Fruit fly (Drosophila melanogaster) whole organism, embryonic: ENCODE results near the gene CG15414.

ENCODE experiments used
- Aef1 ChIP-seq: fragments of 200-800 bp; sonication (Bioruptor generic); IDR thresholded peaks from 3 replicates; pipeline ENCODE4 v1.3.6; 2022; ENCODE audit warnings: missing biosample characterization, missing genetic modification characterization
- Atf6 ChIP-seq: fragments of 200-800 bp; sonication (Bioruptor generic); IDR thresholded peaks from 2 replicates; pipeline ENCODE4 v1.3.6; 2022; ENCODE audit warnings: missing biosample characterization, missing genetic modification characterization
- Bteb2 ChIP-seq: fragments of 200-800 bp; sonication (Bioruptor generic); optimal IDR thresholded peaks from 2 replicates; lab custom pipeline; 2016; ENCODE audit warnings: missing biosample characterization, missing genetic modification characterization
- CG10147 ChIP-seq: fragments of 200-800 bp; sonication (Bioruptor generic); optimal IDR thresholded peaks from 2 replicates; lab custom pipeline; 2019; ENCODE audit warnings: missing biosample characterization, mild to moderate bottlenecking, missing genetic modification characterization, moderate library complexity
- CG10543 ChIP-seq: fragments of 200-800 bp; sonication (Bioruptor generic); optimal IDR thresholded peaks from 3 replicates; lab custom pipeline; 2017; ENCODE audit warnings: missing biosample characterization, mild to moderate bottlenecking, missing genetic modification characterization, moderate library complexity
- CG11085 ChIP-seq: fragments of 200-800 bp; sonication (Bioruptor generic); IDR thresholded peaks from 2 replicates; pipeline ENCODE4 v1.3.6; 2022; ENCODE audit warnings: missing biosample characterization, missing genetic modification characterization
- CG12155 ChIP-seq: fragments of 200-800 bp; sonication (Bioruptor generic); optimal IDR thresholded peaks from 3 replicates; lab custom pipeline; 2016; ENCODE audit warnings: missing biosample characterization, missing genetic modification characterization
- CG12236 ChIP-seq: fragments of 200-800 bp; sonication (Bioruptor generic); optimal IDR thresholded peaks from 2 replicates; lab custom pipeline; 2016; ENCODE audit warnings: missing biosample characterization, missing genetic modification characterization
- CG15514 ChIP-seq: fragments of 200-800 bp; sonication (Bioruptor generic); optimal IDR thresholded peaks from 3 replicates; lab custom pipeline; 2017; ENCODE audit warnings: missing biosample characterization, missing genetic modification characterization, mild to moderate bottlenecking, moderate library complexity, missing genetic modification reagents
- CG1832 ChIP-seq: fragments of 200-800 bp; sonication (Bioruptor generic); optimal IDR thresholded peaks from 2 replicates; lab custom pipeline; 2017; ENCODE audit warnings: missing biosample characterization, mild to moderate bottlenecking, missing genetic modification characterization, inconsistent platforms
- CG18599 ChIP-seq: fragments of 200-800 bp; sonication (Bioruptor generic); optimal IDR thresholded peaks from 3 replicates; lab custom pipeline; 2017; ENCODE audit warnings: missing biosample characterization, missing genetic modification characterization, mild to moderate bottlenecking, moderate library complexity, missing genetic modification reagents
- CG18619 ChIP-seq: fragments of 200-800 bp; sonication (Bioruptor generic); optimal IDR thresholded peaks from 3 replicates; lab custom pipeline; 2017; ENCODE audit warnings: missing biosample characterization, mild to moderate bottlenecking, missing genetic modification characterization
- CG18764 ChIP-seq: fragments of 200-800 bp; sonication (Bioruptor generic); optimal IDR thresholded peaks from 3 replicates; lab custom pipeline; 2016; ENCODE audit warnings: missing biosample characterization, missing genetic modification characterization
- CG33213 ChIP-seq: fragments of 200-800 bp; sonication (Bioruptor generic); optimal IDR thresholded peaks from 3 replicates; lab custom pipeline; 2016; ENCODE audit warnings: missing biosample characterization, missing genetic modification characterization
- CG3995 ChIP-seq: fragments of 200-800 bp; sonication (Bioruptor generic); optimal IDR thresholded peaks from 3 replicates; lab custom pipeline; 2016; ENCODE audit warnings: missing biosample characterization, missing genetic modification characterization
- CG4424 ChIP-seq: fragments of 200-800 bp; sonication (Bioruptor generic); optimal IDR thresholded peaks from 3 replicates; lab custom pipeline; 2016; ENCODE audit warnings: missing biosample characterization, missing genetic modification characterization
- CG4707 ChIP-seq: fragments of 200-800 bp; sonication (Bioruptor generic); optimal IDR thresholded peaks from 2 replicates; lab custom pipeline; 2018; ENCODE audit warnings: missing biosample characterization, mild to moderate bottlenecking, missing genetic modification characterization, moderate library complexity
- CG4854 ChIP-seq: fragments of 200-800 bp; sonication (Bioruptor generic); optimal IDR thresholded peaks from 2 replicates; lab custom pipeline; 2016; ENCODE audit warnings: missing biosample characterization, missing genetic modification characterization, inconsistent platforms
- CG6689 ChIP-seq: fragments of 200-800 bp; sonication (Bioruptor generic); IDR thresholded peaks from 2 replicates; pipeline ENCODE4 v1.3.6; 2022; ENCODE audit warnings: missing biosample characterization, missing genetic modification characterization
- CG8281 ChIP-seq: fragments of 200-800 bp; sonication (Bioruptor generic); optimal IDR thresholded peaks from 2 replicates; lab custom pipeline; 2018; ENCODE audit warnings: missing biosample characterization, mild to moderate bottlenecking, missing genetic modification characterization, moderate library complexity
- CG9215 ChIP-seq: fragments of 200-800 bp; sonication (Bioruptor generic); IDR thresholded peaks from 2 replicates; pipeline ENCODE4 v1.3.6; 2022; ENCODE audit warnings: missing biosample characterization, missing genetic modification characterization
- CG9609 ChIP-seq: fragments of 200-800 bp; sonication (Bioruptor generic); optimal IDR thresholded peaks from 3 replicates; lab custom pipeline; 2016; ENCODE audit warnings: missing biosample characterization, missing genetic modification characterization
- Dip3 ChIP-seq: fragments of 200-800 bp; sonication (Bioruptor generic); optimal IDR thresholded peaks from 3 replicates; lab custom pipeline; 2016; ENCODE audit warnings: missing biosample characterization, missing genetic modification characterization
- MESR4 ChIP-seq: fragments of 200-800 bp; sonication (Bioruptor generic); optimal IDR thresholded peaks from 2 replicates; lab custom pipeline; 2018; ENCODE audit warnings: missing biosample characterization, mild to moderate bottlenecking, missing genetic modification characterization, moderate library complexity
- Nf-YB ChIP-seq: fragments of 200-800 bp; sonication (Bioruptor generic); optimal IDR thresholded peaks from 3 replicates; lab custom pipeline; 2019; ENCODE audit warnings: missing biosample characterization, mild to moderate bottlenecking, missing genetic modification characterization, moderate library complexity
- PHDP ChIP-seq: fragments of 200-800 bp; sonication (Bioruptor generic); optimal IDR thresholded peaks from 3 replicates; lab custom pipeline; 2018; ENCODE audit warnings: missing biosample characterization, mild to moderate bottlenecking, missing genetic modification characterization, moderate library complexity
- Pdp1 ChIP-seq, 2 experiments: fragments of 200-800 bp; sonication (Bioruptor generic); optimal IDR thresholded peaks; 3 replicates each; lab custom pipeline; 2016; ENCODE audit warnings: missing biosample characterization in 2 of 2, missing genetic modification characterization in 2 of 2, mild to moderate bottlenecking in 1 of 2, moderate library complexity in 1 of 2
- Sin3A ChIP-seq: fragments of >200 bp; optimal IDR thresholded peaks from 2 replicates; lab custom pipeline; 2018
- Six4 ChIP-seq: fragments of 200-800 bp; sonication (Bioruptor generic); optimal IDR thresholded peaks from 2 replicates; lab custom pipeline; 2016; ENCODE audit warnings: missing biosample characterization, missing genetic modification characterization
- Xbp1 ChIP-seq: fragments of 200-800 bp; sonication (Bioruptor generic); optimal IDR thresholded peaks from 3 replicates; lab custom pipeline; 2016; ENCODE audit warnings: missing biosample characterization, mild to moderate bottlenecking, missing genetic modification characterization
- chinmo ChIP-seq: fragments of 200-800 bp; sonication (Bioruptor generic); IDR thresholded peaks from 4 replicates; pipeline ENCODE4 v1.3.6; 2022; ENCODE audit warnings: missing biosample characterization, missing genetic modification characterization; ENCODE audit not compliant: partially characterized antibody
- crp ChIP-seq, 2 experiments: fragments of 200-800 bp; sonication (Bioruptor generic); optimal IDR thresholded peaks; 2 replicates in 1 of 2; 3 replicates in 1 of 2; lab custom pipeline; 2017; ENCODE audit warnings: missing biosample characterization in 2 of 2, missing genetic modification characterization in 2 of 2, mild to moderate bottlenecking in 1 of 2, moderate library complexity in 1 of 2
- dan ChIP-seq: fragments of 200-800 bp; sonication (Bioruptor generic); IDR thresholded peaks from 2 replicates; pipeline ENCODE4 v1.3.6; 2022; ENCODE audit warnings: missing biosample characterization, missing genetic modification characterization
- dmrt99B ChIP-seq: fragments of 200-800 bp; sonication (Bioruptor generic); optimal IDR thresholded peaks from 2 replicates; lab custom pipeline; 2018; ENCODE audit warnings: missing biosample characterization, mild to moderate bottlenecking, missing genetic modification characterization, moderate library complexity
- eve ChIP-seq, 2 experiments: fragments of >200 bp; optimal IDR thresholded peaks; 2 replicates each; lab custom pipeline; 2017; ENCODE audit warnings: missing biosample characterization in 2 of 2, missing genetic modification characterization in 2 of 2
- ewg ChIP-seq: fragments of 200-800 bp; sonication (Bioruptor generic); optimal IDR thresholded peaks from 3 replicates; lab custom pipeline; 2017; ENCODE audit warnings: mild to moderate bottlenecking, missing biosample characterization, missing genetic modification reagents, missing genetic modification characterization
- ind ChIP-seq: fragments of 200-800 bp; sonication (Bioruptor generic); optimal IDR thresholded peaks from 3 replicates; lab custom pipeline; 2016; ENCODE audit warnings: missing biosample characterization, missing genetic modification characterization
- inv ChIP-seq: fragments of 200-800 bp; sonication (Bioruptor generic); IDR thresholded peaks from 2 replicates; pipeline ENCODE4 v1.3.6; 2022; ENCODE audit warnings: missing biosample characterization, missing genetic modification characterization; ENCODE audit not compliant: partially characterized antibody
- jumu ChIP-seq: fragments of 200-800 bp; sonication (Bioruptor generic); optimal IDR thresholded peaks from 3 replicates; lab custom pipeline; 2016; ENCODE audit warnings: missing biosample characterization, missing genetic modification characterization
- klu ChIP-seq: fragments of 200-800 bp; sonication (Bioruptor generic); IDR thresholded peaks from 2 replicates; pipeline ENCODE4 v1.3.6; 2022; ENCODE audit warnings: missing biosample characterization, missing genetic modification characterization
- onecut ChIP-seq: fragments of 200-800 bp; sonication (Bioruptor generic); IDR thresholded peaks from 2 replicates; pipeline ENCODE4 v1.3.6; 2022; ENCODE audit warnings: missing biosample characterization, missing genetic modification characterization
- ro ChIP-seq: fragments of 200-800 bp; sonication (Bioruptor generic); IDR thresholded peaks from 2 replicates; pipeline ENCODE4 v1.3.6; 2022; ENCODE audit warnings: missing biosample characterization, missing genetic modification characterization
- sc ChIP-seq, 3 experiments: fragments of >200 bp in 2 of 3; fragments of 200-800 bp in 1 of 3; sonication (Bioruptor generic) in 1 of 3; optimal IDR thresholded peaks; 2 replicates in 2 of 3; 3 replicates in 1 of 3; lab custom pipeline; 2017; ENCODE audit warnings: mild to moderate bottlenecking in 1 of 3, missing biosample characterization in 1 of 3, missing genetic modification characterization in 1 of 3, missing genetic modification reagents in 1 of 3
- sisA ChIP-seq: fragments of 200-800 bp; sonication (Bioruptor generic); IDR thresholded peaks from 2 replicates; pipeline ENCODE4 v1.3.6; 2022; ENCODE audit warnings: missing biosample characterization, missing genetic modification characterization
- sna ChIP-seq: fragments of 200-800 bp; sonication (Bioruptor generic); IDR thresholded peaks from 2 replicates; pipeline ENCODE4 v1.3.6; 2022; ENCODE audit warnings: missing biosample characterization, missing genetic modification characterization; ENCODE audit not compliant: partially characterized antibody
- tna ChIP-seq: fragments of 200-800 bp; sonication (Bioruptor generic); IDR thresholded peaks from 2 replicates; pipeline ENCODE4 v1.3.6; 2022; ENCODE audit warnings: missing biosample characterization, missing genetic modification characterization; ENCODE audit not compliant: partially characterized antibody
- zen ChIP-seq: fragments of 200-800 bp; sonication (Bioruptor generic); optimal IDR thresholded peaks from 3 replicates; lab custom pipeline; 2018; ENCODE audit warnings: missing biosample characterization, mild to moderate bottlenecking, missing genetic modification characterization, moderate library complexity

Gene CG15414

dm6 chr2L:3478034-3478880 is 12.6 kb downstream of the CG15414 start, which contains the start of gene Thor (continued):
- TF ChIP-seq CG4707 (GFP tag; lab: Kevin White, UChicago): peak; percentile 44
- peak; percentile 3 for TF ChIP-seq Six4
- TF ChIP-seq CG4854 (GFP tag; lab: Kevin White, UChicago): peak; percentile 60
- peak; percentile 73; the same call in 1 of the 2 replicates for TF ChIP-seq tna
- TF ChIP-seq CG12236 (GFP tag; lab: Kevin White, UChicago): peak; percentile 46
- peak; percentile 42 for TF ChIP-seq dmrt99B
- TF ChIP-seq CG11085 (GFP tag; lab: Robert Waterston, UW): peak; percentile 41; the same call in 1 of the 2 replicates
- TF ChIP-seq eve (GFP tag; optimal IDR thresholded peaks at IDR 0.05; lab: Kevin White, UChicago): no peak
- TF ChIP-seq CG10147 (GFP tag; lab: Kevin White, UChicago): peak; percentile 6
- TF ChIP-seq Pdp1 (GFP tag; optimal IDR thresholded peaks at IDR 0.05; lab: Kevin White, UChicago): peak; percentile 45 to 81
- no peak for TF ChIP-seq CG9215 (GFP tag; lab: Robert Waterston, UW)
- peak; percentile 45 for TF ChIP-seq sisA (GFP tag; lab: Robert Waterston, UW)
- TF ChIP-seq Xbp1 (GFP tag; lab: Kevin White, UChicago): peak; percentile 35
- peak in 1 of 2 experiments; percentile 19 for TF ChIP-seq crp (GFP tag; optimal IDR thresholded peaks at IDR 0.05; lab: Kevin White, UChicago)
- no peak for TF ChIP-seq inv (GFP tag; lab: Robert Waterston, UW)
- TF ChIP-seq Bteb2 (GFP tag; lab: Kevin White, UChicago): peak; percentile 72
- TF ChIP-seq CG18764: peak; percentile 52
- no peak for TF ChIP-seq sc (optimal IDR thresholded peaks at IDR 0.05; lab: Kevin White, UChicago)
- peak; percentile 41 for TF ChIP-seq sc (GFP tag; optimal IDR thresholded peaks at IDR 0.05; lab: Kevin White, UChicago)
- no peak for TF ChIP-seq CG8281 (tag; lab: Kevin White, UChicago)
- TF ChIP-seq Aef1 (GFP tag; lab: Robert Waterston, UW): no peak
- TF ChIP-seq ro: no peak
- peak; percentile 67 for TF ChIP-seq CG33213 (GFP tag; lab: Kevin White, UChicago)
- TF ChIP-seq klu: no peak
- TF ChIP-seq CG18599: peak; percentile 85
- peak; percentile 61 for TF ChIP-seq CG15514 (GFP tag; lab: Kevin White, UChicago)
- TF ChIP-seq CG4424: peak; percentile 40
- TF ChIP-seq sna (GFP tag; lab: Robert Waterston, UW): peak; percentile 48; the same call in 1 of the 2 replicates
- TF ChIP-seq onecut: peak; percentile 69
- no peak for TF ChIP-seq CG3995 (GFP tag; lab: Kevin White, UChicago)
- peak; percentile 5 for TF ChIP-seq Dip3 (GFP tag; lab: Kevin White, UChicago)
- peak; percentile 42 for TF ChIP-seq ewg (GFP tag; lab: Kevin White, UChicago)
- TF ChIP-seq Sin3A (lab: Kevin White, UChicago): no peak
- TF ChIP-seq MESR4 (GFP tag; lab: Kevin White, UChicago): peak; percentile 41
- TF ChIP-seq PHDP (tag; lab: Kevin White, UChicago): peak; percentile 49
- no peak for TF ChIP-seq zen (tag; lab: Kevin White, UChicago)
- peak; percentile 67 for TF ChIP-seq CG18619 (GFP tag; lab: Kevin White, UChicago)
- TF ChIP-seq CG9609 (GFP tag; lab: Kevin White, UChicago): peak; percentile 22
- peak; percentile 62 for TF ChIP-seq jumu (GFP tag; lab: Kevin White, UChicago)
- TF ChIP-seq CG6689 (GFP tag; lab: Robert Waterston, UW): no peak
- no peak for TF ChIP-seq ind
- peak; percentile 79 for TF ChIP-seq Atf6 (GFP tag; lab: Robert Waterston, UW)
- TF ChIP-seq dan (GFP tag; lab: Robert Waterston, UW): no peak
- peak; percentile 98; the same call in 3 of the 4 replicates for TF ChIP-seq chinmo (GFP tag; lab: Robert Waterston, UW)
- peak; percentile 94 for TF ChIP-seq CG10543 (GFP tag; lab: Kevin White, UChicago)
- no peak for TF ChIP-seq CG1832 (GFP tag; lab: Kevin White, UChicago)
- TF ChIP-seq Nf-YB (GFP tag; lab: Kevin White, UChicago): peak; percentile 22
- peak; percentile 24 for TF ChIP-seq CG12155
